Fruit fly (Drosophila melanogaster): ENCODE data around the gene Naprt.

dm6 chr2L:4227546-4227945, 29.7 kb upstream of the Naprt start, which contains the start of gene RpL40:
- TF ChIP-seq Hr78 (GFP tag; optimal IDR thresholded peaks at IDR 0.05), result no peak
- no peak for TF ChIP-seq HLH106 (tag; optimal IDR thresholded peaks at IDR 0.05)
- no peak for TF ChIP-seq h (GFP tag; optimal IDR thresholded peaks at IDR 0.05)

Measured in whole organism, wandering third instar larva.